Worm (Caenorhabditis elegans) whole organism, young adult: ENCODE data around the gene F02E11.7.

Experiments
- B0336.3 ChIP-seq: fragments of 200-800 bp; sonication (Bioruptor generic); IDR thresholded peaks from 2 replicates; pipeline ENCODE4 v1.3.6; 2022; ENCODE audit warnings: missing genetic modification characterization, missing compliant biosample characterization
- D2030.7 ChIP-seq: fragments of 200-800 bp; sonication (Bioruptor generic); IDR thresholded peaks from 2 replicates; pipeline ENCODE4 v1.3.6; 2022; ENCODE audit warnings: missing genetic modification reagents, missing genetic modification characterization, missing compliant biosample characterization
- F10E7.11 ChIP-seq: sonication (generic microtip); optimal IDR thresholded peaks from 2 replicates; lab custom pipeline; 2017; ENCODE audit warnings: mild to moderate bottlenecking, missing genetic modification characterization, moderate library complexity, missing compliant biosample characterization
- F23B12.7 ChIP-seq: sonication (generic microtip); optimal IDR thresholded peaks from 2 replicates; lab custom pipeline; 2017; ENCODE audit warnings: missing genetic modification characterization, mild to moderate bottlenecking, missing compliant biosample characterization, antibody characterized with exemption, moderate library complexity; ENCODE audit not compliant: insufficient read depth
- F33H1.4 ChIP-seq: fragments of 200-800 bp; sonication (Bioruptor generic); IDR thresholded peaks from 2 replicates; pipeline ENCODE4 v1.3.6; 2022; ENCODE audit warnings: missing genetic modification reagents, missing genetic modification characterization, missing compliant biosample characterization
- F37B4.10 ChIP-seq: fragments of 200-800 bp; sonication (Bioruptor generic); IDR thresholded peaks from 2 replicates; pipeline ENCODE4 v1.3.6; 2022; ENCODE audit warnings: missing genetic modification characterization, missing compliant biosample characterization
- T26A5.8 ChIP-seq: sonication (generic microtip); optimal IDR thresholded peaks from 2 replicates; lab custom pipeline; 2016; ENCODE audit warnings: missing genetic modification characterization, missing compliant biosample characterization
- Y67H2A.10 ChIP-seq: fragments of 200-800 bp; sonication (Bioruptor generic); conservative IDR thresholded peaks from 2 replicates; pipeline ENCODE4 v1.3.6; 2022; ENCODE audit warnings: missing genetic modification reagents, missing genetic modification characterization, missing compliant biosample characterization
- Y79H2A.3 ChIP-seq: fragments of 200-800 bp; sonication (Bioruptor generic); conservative IDR thresholded peaks from 2 replicates; pipeline ENCODE4 v1.3.6; 2022; ENCODE audit warnings: missing genetic modification reagents, missing genetic modification characterization, missing compliant biosample characterization
- athp-1 ChIP-seq: sonication (generic microtip); optimal IDR thresholded peaks from 2 replicates; lab custom pipeline; 2017; ENCODE audit warnings: mild to moderate bottlenecking, missing genetic modification characterization, missing compliant biosample characterization
- attf-6 ChIP-seq: fragments of 200-800 bp; sonication (Bioruptor generic); IDR thresholded peaks from 2 replicates; pipeline ENCODE4 v1.3.6; 2022; ENCODE audit warnings: missing genetic modification reagents, missing genetic modification characterization, missing compliant biosample characterization
- ccch-3 ChIP-seq: fragments of 200-800 bp; sonication (Bioruptor generic); optimal IDR thresholded peaks from 2 replicates; lab custom pipeline; 2018; ENCODE audit warnings: mild to moderate bottlenecking, missing genetic modification characterization, missing compliant biosample characterization
- cebp-1 ChIP-seq, 2 experiments: fragments of 200-800 bp in 1 of 2; sonication (Bioruptor generic) in 1 of 2; sonication (generic microtip) in 1 of 2; IDR thresholded peaks in 1 of 2; optimal IDR thresholded peaks in 1 of 2; 2 replicates each; pipeline versions ENCODE4 v1.3.6 to Lab custom; 2017 to 2022; ENCODE audit warnings: missing compliant biosample characterization in 2 of 2, missing genetic modification characterization in 2 of 2, mild to moderate bottlenecking in 1 of 2, missing genetic modification reagents in 1 of 2, moderate library complexity in 1 of 2
- chd-7 ChIP-seq: sonication (generic microtip); optimal IDR thresholded peaks from 2 replicates; lab custom pipeline; 2016; ENCODE audit warnings: mild to moderate bottlenecking, missing genetic modification characterization, moderate library complexity, missing compliant biosample characterization
- die-1 ChIP-seq: sonication (generic microtip); optimal IDR thresholded peaks from 2 replicates; lab custom pipeline; 2016; ENCODE audit warnings: missing genotype, mild to moderate bottlenecking, missing genetic modification characterization, missing compliant biosample characterization
- egl-44 ChIP-seq: fragments of 200-800 bp; sonication (Bioruptor generic); IDR thresholded peaks from 2 replicates; pipeline ENCODE4 v1.3.6; 2022; ENCODE audit warnings: missing genetic modification reagents, missing genetic modification characterization, missing compliant biosample characterization
- ets-4 ChIP-seq: fragments of 200-800 bp; sonication (Bioruptor generic); optimal IDR thresholded peaks from 2 replicates; lab custom pipeline; 2018; ENCODE audit warnings: mild to moderate bottlenecking, missing genetic modification characterization, missing compliant biosample characterization
- hlh-12 ChIP-seq: sonication (generic microtip); optimal IDR thresholded peaks from 2 replicates; lab custom pipeline; 2016; ENCODE audit warnings: missing genetic modification characterization, missing compliant biosample characterization
- hmg-20 ChIP-seq: fragments of 200-800 bp; sonication (Bioruptor generic); IDR thresholded peaks from 2 replicates; pipeline ENCODE4 v1.3.6; 2022; ENCODE audit warnings: missing genetic modification reagents, missing genetic modification characterization, missing compliant biosample characterization
- lag-1 ChIP-seq: fragments of 200-800 bp; sonication (Bioruptor generic); IDR thresholded peaks from 2 replicates; pipeline ENCODE4 v1.3.6; 2022; ENCODE audit warnings: missing genetic modification reagents, missing genetic modification characterization, missing compliant biosample characterization
- lin-35 ChIP-seq, 3 experiments: fragments of 150-350 bp in 2 of 3; sonication (generic microtip) in 1 of 3; optimal IDR thresholded peaks; 2 replicates each; lab custom pipeline; 2014 to 2018; ENCODE audit warnings: missing biosample characterization in 3 of 3, missing genetic modification characterization in 3 of 3, missing genetic modification reagents in 3 of 3
- lin-40 ChIP-seq: sonication (generic microtip); optimal IDR thresholded peaks from 2 replicates; lab custom pipeline; 2016; ENCODE audit warnings: missing genetic modification characterization, mild to moderate bottlenecking, missing compliant biosample characterization, missing genotype, missing genetic modification reagents
- lin-54 ChIP-seq: fragments of 200-800 bp; sonication (Bioruptor generic); optimal IDR thresholded peaks from 2 replicates; lab custom pipeline; 2018; ENCODE audit warnings: mild to moderate bottlenecking, missing genetic modification characterization, missing compliant biosample characterization
- lir-1 ChIP-seq: fragments of 200-800 bp; sonication (Bioruptor generic); conservative IDR thresholded peaks from 2 replicates; pipeline ENCODE4 v1.3.6; 2022; ENCODE audit warnings: missing genetic modification reagents, missing genetic modification characterization, missing compliant biosample characterization
- madf-6 ChIP-seq: fragments of 200-800 bp; sonication (Bioruptor generic); IDR thresholded peaks from 2 replicates; pipeline ENCODE4 v1.3.6; 2022; ENCODE audit warnings: missing genetic modification reagents, missing genetic modification characterization, missing compliant biosample characterization
- nfya-1 ChIP-seq: sonication (generic microtip); optimal IDR thresholded peaks from 2 replicates; lab custom pipeline; 2017; ENCODE audit warnings: antibody characterized with exemption, missing compliant biosample characterization, missing genetic modification characterization, borderline replicate concordance; ENCODE audit not compliant: insufficient read depth
- nfya-2 ChIP-seq: fragments of 200-800 bp; sonication (Bioruptor generic); IDR thresholded peaks from 2 replicates; pipeline ENCODE4 v1.3.6; 2022; ENCODE audit warnings: missing genetic modification reagents, missing genetic modification characterization, missing compliant biosample characterization
- nfyb-1 ChIP-seq: fragments of 200-800 bp; sonication (Bioruptor generic); IDR thresholded peaks from 2 replicates; pipeline ENCODE4 v1.3.6; 2022; ENCODE audit warnings: missing genetic modification reagents, missing genetic modification characterization, missing compliant biosample characterization
- nhr-80 ChIP-seq: sonication (generic microtip); optimal IDR thresholded peaks from 2 replicates; lab custom pipeline; 2016; ENCODE audit warnings: missing genetic modification characterization, missing compliant biosample characterization
- pbrm-1 ChIP-seq: fragments of 200-800 bp; sonication (Bioruptor generic); IDR thresholded peaks from 2 replicates; pipeline ENCODE4 v1.3.6; 2022; ENCODE audit warnings: missing genetic modification reagents, missing genetic modification characterization, missing compliant biosample characterization
- pha-4 ChIP-seq: fragments of 150-350 bp; sonication (generic microtip); optimal IDR thresholded peaks from 2 replicates; lab custom pipeline; 2014; ENCODE audit warnings: missing biosample characterization, missing genetic modification reagents, missing genetic modification characterization
- rcor-1 ChIP-seq: fragments of 200-800 bp; sonication (Bioruptor generic); IDR thresholded peaks from 2 replicates; pipeline ENCODE4 v1.3.6; 2022; ENCODE audit warnings: missing genetic modification reagents, missing genetic modification characterization, missing compliant biosample characterization
- sdz-38 ChIP-seq: sonication (generic microtip); optimal IDR thresholded peaks from 2 replicates; lab custom pipeline; 2016; ENCODE audit warnings: missing genotype, missing genetic modification characterization, missing compliant biosample characterization
- snpc-1.3 ChIP-seq: sonication (generic microtip); optimal IDR thresholded peaks from 2 replicates; lab custom pipeline; 2017; ENCODE audit warnings: missing genetic modification characterization, mild to moderate bottlenecking, missing compliant biosample characterization, antibody characterized with exemption, moderate library complexity, missing genotype, missing genetic modification reagents; ENCODE audit not compliant: insufficient read depth
- snpc-3.4 ChIP-seq: sonication (generic microtip); optimal IDR thresholded peaks from 2 replicates; lab custom pipeline; 2017; ENCODE audit warnings: missing genetic modification characterization, mild to moderate bottlenecking, missing compliant biosample characterization, antibody characterized with exemption, moderate library complexity, missing genotype, missing genetic modification reagents
- somi-1 ChIP-seq: fragments of 200-800 bp; sonication (Bioruptor generic); optimal IDR thresholded peaks from 2 replicates; lab custom pipeline; 2018; ENCODE audit warnings: mild to moderate bottlenecking, missing genetic modification characterization, missing compliant biosample characterization
- sptf-2 ChIP-seq: fragments of 200-800 bp; sonication (Bioruptor generic); optimal IDR thresholded peaks from 2 replicates; lab custom pipeline; 2018; ENCODE audit warnings: mild to moderate bottlenecking, missing genetic modification characterization, missing compliant biosample characterization
- tbp1 ChIP-seq: fragments of 200-800 bp; sonication (Bioruptor generic); optimal IDR thresholded peaks from 2 replicates; lab custom pipeline; 2018; ENCODE audit warnings: mild to moderate bottlenecking, missing genetic modification characterization, missing compliant biosample characterization
- tlf-1 ChIP-seq: fragments of 200-800 bp; sonication (Bioruptor generic); optimal IDR thresholded peaks from 2 replicates; lab custom pipeline; 2018; ENCODE audit warnings: mild to moderate bottlenecking, missing genetic modification characterization, missing compliant biosample characterization
- unc-130 ChIP-seq: sonication (generic microtip); optimal IDR thresholded peaks from 2 replicates; lab custom pipeline; 2016; ENCODE audit warnings: missing genetic modification reagents, missing genetic modification characterization, missing compliant biosample characterization
- unc-62 ChIP-seq: fragments of 150-350 bp; optimal IDR thresholded peaks from 2 replicates; lab custom pipeline; 2014; ENCODE audit warnings: missing biosample characterization, missing genetic modification reagents, missing genetic modification characterization
- zim-3 ChIP-seq: sonication (generic microtip); optimal IDR thresholded peaks from 2 replicates; lab custom pipeline; 2017; ENCODE audit warnings: mild to moderate bottlenecking, missing genetic modification characterization, moderate library complexity, missing compliant biosample characterization
- ztf-22 ChIP-seq: fragments of 200-800 bp; sonication (Bioruptor generic); optimal IDR thresholded peaks from 2 replicates; lab custom pipeline; 2018; ENCODE audit warnings: mild to moderate bottlenecking, missing genetic modification characterization, moderate library complexity, missing compliant biosample characterization
- ztf-26 ChIP-seq: sonication (generic microtip); optimal IDR thresholded peaks from 2 replicates; lab custom pipeline; 2017; ENCODE audit warnings: missing genetic modification characterization, missing compliant biosample characterization
- ztf-28 ChIP-seq: fragments of 200-800 bp; sonication (Bioruptor generic); IDR thresholded peaks from 2 replicates; pipeline ENCODE4 v1.3.6; 2022; ENCODE audit warnings: missing genetic modification reagents, missing genetic modification characterization, missing compliant biosample characterization

The F02E11.7 gene

DNA sequence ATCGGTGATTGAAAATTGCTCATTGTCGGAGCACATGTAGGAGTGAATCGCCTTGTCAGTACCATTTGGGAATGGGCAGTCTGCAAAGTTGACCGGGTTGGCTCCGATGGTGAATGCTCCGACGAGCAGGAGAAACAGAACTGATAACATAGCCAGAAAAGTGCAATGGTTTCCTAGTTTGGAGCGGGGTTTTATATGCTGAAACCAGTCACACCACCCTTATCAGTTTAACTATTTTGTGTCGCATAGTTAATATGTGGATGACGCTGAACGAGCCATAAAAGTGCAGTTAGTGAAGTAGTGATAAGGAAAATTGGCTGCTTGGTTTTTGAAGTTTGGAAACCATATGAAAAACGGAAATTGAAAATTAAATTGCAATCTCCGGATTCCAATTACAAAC lies 21.6 kb upstream of the F02E11.7 start, which contains the start of gene C17F4.7 (continued):
- no peak for TF ChIP-seq snpc-3.4
- TF ChIP-seq rcor-1 (GFP tag; lab: Robert Waterston, UW): no peak
- no peak for TF ChIP-seq nfya-2 (GFP tag; lab: Robert Waterston, UW)
- TF ChIP-seq lin-35 (GFP tag; optimal IDR thresholded peaks at IDR 0.05; lab: Kevin White, UChicago): no peak
- TF ChIP-seq nhr-80 (tag; lab: Kevin White, UChicago): peak; percentile 94
- no peak for TF ChIP-seq hmg-20 (GFP tag; lab: Robert Waterston, UW)
- TF ChIP-seq ztf-28 (GFP tag; lab: Robert Waterston, UW): no peak
- TF ChIP-seq D2030.7 (GFP tag; lab: Robert Waterston, UW): no peak
- no peak for TF ChIP-seq ccch-3
- no peak for TF ChIP-seq unc-130
- peak; percentile 29 for TF ChIP-seq ztf-22 (GFP tag; lab: Kevin White, UChicago)
- no peak for TF ChIP-seq snpc-1.3 (tag; lab: Kevin White, UChicago)
- no peak for TF ChIP-seq F37B4.10 (GFP tag; lab: Robert Waterston, UW)
- TF ChIP-seq chd-7: no peak
- TF ChIP-seq F10E7.11: no peak
- no peak for TF ChIP-seq hlh-12 (tag; lab: Kevin White, UChicago)
- TF ChIP-seq sptf-2: no peak
- TF ChIP-seq athp-1 (tag; lab: Kevin White, UChicago): no peak
- no peak for TF ChIP-seq F33H1.4
- no peak for TF ChIP-seq cebp-1 (GFP tag; IDR thresholded peaks at IDR 0.05; lab: Robert Waterston, UW)
- TF ChIP-seq cebp-1 (tag; optimal IDR thresholded peaks at IDR 0.05; lab: Kevin White, UChicago): peak; percentile 14
- no peak for TF ChIP-seq Y79H2A.3
- TF ChIP-seq die-1 (tag; lab: Kevin White, UChicago): no peak
- no peak for TF ChIP-seq nfya-1 (tag; lab: Kevin White, UChicago)
- TF ChIP-seq lin-54 (GFP tag; lab: Kevin White, UChicago): no peak
- TF ChIP-seq unc-62: peak; percentile 47
- no peak for TF ChIP-seq F23B12.7 (tag; lab: Kevin White, UChicago)
- no peak for TF ChIP-seq T26A5.8 (tag; lab: Kevin White, UChicago)
- peak; percentile 51 for TF ChIP-seq ets-4 (GFP tag; lab: Kevin White, UChicago)
- TF ChIP-seq nfyb-1 (GFP tag; lab: Robert Waterston, UW): no peak
- TF ChIP-seq B0336.3 (GFP tag; lab: Robert Waterston, UW): 0 out of 2 replicates have a peak, but pooled peaks have one; percentile 16
- 0 out of 2 replicates have a peak, but pooled peaks have one; percentile 40 for TF ChIP-seq pbrm-1
- TF ChIP-seq ztf-26 (tag; lab: Kevin White, UChicago): peak; percentile 6
- TF ChIP-seq somi-1 (GFP tag; lab: Kevin White, UChicago): no peak
- no peak for TF ChIP-seq zim-3
- no peak for TF ChIP-seq egl-44 (GFP tag; lab: Robert Waterston, UW)
- no peak for TF ChIP-seq lin-40
- TF ChIP-seq sdz-38 (tag; lab: Kevin White, UChicago): no peak
- TF ChIP-seq tbp1 (GFP tag; lab: Kevin White, UChicago): peak; percentile 21
- TF ChIP-seq tlf-1 (GFP tag; lab: Kevin White, UChicago): no peak
- TF ChIP-seq Y67H2A.10: no peak
- no peak for TF ChIP-seq lir-1
- TF ChIP-seq lag-1: no peak
- no peak for TF ChIP-seq attf-6 (GFP tag; lab: Robert Waterston, UW)
- no peak for TF ChIP-seq pha-4
- TF ChIP-seq madf-6: no peak
